Worm (Caenorhabditis elegans) whole organism, L1 larva: Measurements from ENCODE around the gene srlf-33.

Experiments used
- blmp-1 ChIP-seq: fragments of 150-350 bp; optimal IDR thresholded peaks from 2 replicates; lab custom pipeline; 2014; ENCODE audit warnings: missing biosample characterization, missing genetic modification characterization
- ceh-82 ChIP-seq, 3 experiments: fragments of 150-350 bp in 1 of 3; sonication (generic microtip) in 2 of 3; optimal IDR thresholded peaks; 2 replicates each; lab custom pipeline; 2014 to 2017; ENCODE audit warnings: missing biosample characterization in 3 of 3, missing genetic modification characterization in 3 of 3
- ces-1 ChIP-seq: fragments of 150-350 bp; optimal IDR thresholded peaks from 2 replicates; lab custom pipeline; 2014; ENCODE audit warnings: missing biosample characterization, missing genetic modification reagents, missing genetic modification characterization
- dpl-1 ChIP-seq, 3 experiments: fragments of 150-350 bp in 2 of 3; sonication (generic microtip) in 1 of 3; optimal IDR thresholded peaks; 2 replicates each; lab custom pipeline; 2014 to 2017; ENCODE audit warnings: missing biosample characterization in 3 of 3, missing genetic modification characterization in 3 of 3, missing genetic modification reagents in 3 of 3
- efl-1 ChIP-seq, 4 experiments: fragments of 150-350 bp; optimal IDR thresholded peaks in 3 of 4; peaks in 1 of 4; 1 replicate in 1 of 4; 2 replicates in 3 of 4; lab custom pipeline; 2014; ENCODE audit warnings: missing biosample characterization in 2 of 4, missing genetic modification characterization in 2 of 4, missing genetic modification reagents in 2 of 4
- elt-2 ChIP-seq: sonication (generic microtip); optimal IDR thresholded peaks from 2 replicates; lab custom pipeline; 2016; ENCODE audit warnings: missing genetic modification characterization, mild to moderate bottlenecking, inconsistent platforms, missing compliant biosample characterization, missing genetic modification reagents
- elt-3 ChIP-seq, 6 experiments: fragments of 150-350 bp in 1 of 6; sonication (generic microtip); optimal IDR thresholded peaks; 2 replicates each; lab custom pipeline; 2017 to 2018; ENCODE audit warnings: missing biosample characterization in 6 of 6, missing genetic modification characterization in 6 of 6, inconsistent platforms in 1 of 6
- fkh-8 ChIP-seq: sonication (generic microtip); optimal IDR thresholded peaks from 2 replicates; lab custom pipeline; 2016; ENCODE audit warnings: mild to moderate bottlenecking, missing genetic modification characterization, missing compliant biosample characterization
- fos-1 ChIP-seq: fragments of 150-350 bp; optimal IDR thresholded peaks from 2 replicates; lab custom pipeline; 2014; ENCODE audit warnings: missing biosample characterization, missing genetic modification characterization
- hlh-17 ChIP-seq: fragments of 200-800 bp; sonication (Bioruptor generic); optimal IDR thresholded peaks from 2 replicates; lab custom pipeline; 2018; ENCODE audit warnings: missing genetic modification characterization, mild to moderate bottlenecking, missing compliant biosample characterization, moderate library complexity, borderline replicate concordance
- jun-1 ChIP-seq: fragments of 150-350 bp; optimal IDR thresholded peaks from 2 replicates; lab custom pipeline; 2014; ENCODE audit warnings: missing biosample characterization, missing genetic modification reagents, missing genetic modification characterization
- lin-35 ChIP-seq, 2 experiments: fragments of 150-350 bp; optimal IDR thresholded peaks; 2 replicates each; lab custom pipeline; 2014; ENCODE audit warnings: missing biosample characterization in 2 of 2, missing genetic modification characterization in 2 of 2, missing genetic modification reagents in 2 of 2
- lin-39 ChIP-seq: fragments of 150-350 bp; optimal IDR thresholded peaks from 2 replicates; lab custom pipeline; 2014; ENCODE audit warnings: missing biosample characterization, missing genetic modification reagents, missing genetic modification characterization
- lsy-2 ChIP-seq, 2 experiments: fragments of 150-350 bp; optimal IDR thresholded peaks; 2 replicates each; lab custom pipeline; 2014; ENCODE audit warnings: missing biosample characterization in 2 of 2, missing genetic modification characterization in 2 of 2
- mdl-1 ChIP-seq, 2 experiments: fragments of 150-350 bp; optimal IDR thresholded peaks; 2 replicates each; lab custom pipeline; 2014 to 2017; ENCODE audit warnings: missing biosample characterization in 2 of 2, missing genetic modification characterization in 2 of 2, inconsistent platforms in 1 of 2
- mep-1 ChIP-seq: fragments of 150-350 bp; optimal IDR thresholded peaks from 2 replicates; lab custom pipeline; 2014; ENCODE audit warnings: missing biosample characterization, missing genetic modification characterization
- nhr-12 ChIP-seq: sonication (generic microtip); optimal IDR thresholded peaks from 2 replicates; lab custom pipeline; 2017; ENCODE audit warnings: missing biosample characterization, missing genetic modification characterization
- nhr-19 ChIP-seq: fragments of 200-800 bp; sonication (Bioruptor generic); conservative IDR thresholded peaks from 2 replicates; pipeline ENCODE4 v1.3.6; 2022; ENCODE audit warnings: missing genetic modification characterization, missing compliant biosample characterization
- nhr-20 ChIP-seq: sonication (generic microtip); optimal IDR thresholded peaks from 2 replicates; lab custom pipeline; 2016; ENCODE audit warnings: mild to moderate bottlenecking, missing genetic modification characterization, missing compliant biosample characterization
- nhr-237 ChIP-seq: fragments of 150-350 bp; optimal IDR thresholded peaks from 2 replicates; lab custom pipeline; 2014; ENCODE audit warnings: missing biosample characterization, missing genetic modification characterization
- nhr-71 ChIP-seq: sonication (generic microtip); optimal IDR thresholded peaks from 2 replicates; lab custom pipeline; 2016; ENCODE audit warnings: mild to moderate bottlenecking, missing genetic modification characterization, moderate library complexity, missing compliant biosample characterization
- nhr-77 ChIP-seq: fragments of 150-350 bp; optimal IDR thresholded peaks from 2 replicates; lab custom pipeline; 2014; ENCODE audit warnings: missing biosample characterization, missing genetic modification characterization
- nhr-85 ChIP-seq: sonication (generic microtip); peaks from one replicate; lab custom pipeline; 2016; ENCODE audit warnings: missing genetic modification characterization, inconsistent platforms, missing compliant biosample characterization
- rnt-1 ChIP-seq: sonication (generic microtip); optimal IDR thresholded peaks from 2 replicates; lab custom pipeline; 2016; ENCODE audit warnings: mild to moderate bottlenecking, missing genetic modification characterization, moderate library complexity, missing compliant biosample characterization
- skn-1 ChIP-seq: fragments of 150-350 bp; optimal IDR thresholded peaks from 2 replicates; lab custom pipeline; 2014; ENCODE audit warnings: missing biosample characterization, missing genetic modification characterization
- snu-23 ChIP-seq: sonication (generic microtip); optimal IDR thresholded peaks from 2 replicates; lab custom pipeline; 2016; ENCODE audit warnings: missing genetic modification characterization, missing compliant biosample characterization
- sup-37 ChIP-seq: fragments of 200-800 bp; sonication (Bioruptor generic); optimal IDR thresholded peaks from 2 replicates; lab custom pipeline; 2018; ENCODE audit warnings: mild to moderate bottlenecking, missing genetic modification characterization, missing compliant biosample characterization
- swsn-7 ChIP-seq: sonication (generic microtip); optimal IDR thresholded peaks from 2 replicates; lab custom pipeline; 2016; ENCODE audit warnings: missing genetic modification characterization, missing compliant biosample characterization
- tbx-2 ChIP-seq: sonication (generic microtip); optimal IDR thresholded peaks from 2 replicates; lab custom pipeline; 2016; ENCODE audit warnings: missing genetic modification characterization, missing compliant biosample characterization
- tlp-1 ChIP-seq: fragments of 150-350 bp; optimal IDR thresholded peaks from 2 replicates; lab custom pipeline; 2014; ENCODE audit warnings: missing biosample characterization, missing genetic modification characterization
- unc-130 ChIP-seq: fragments of 150-350 bp; optimal IDR thresholded peaks from 2 replicates; lab custom pipeline; 2017; ENCODE audit warnings: missing biosample characterization, missing genetic modification characterization, inconsistent platforms
- xbp-1 ChIP-seq: sonication (generic microtip); optimal IDR thresholded peaks from 2 replicates; lab custom pipeline; 2016; ENCODE audit warnings: missing genetic modification characterization, missing compliant biosample characterization
- zag-1 ChIP-seq: fragments of 150-350 bp; optimal IDR thresholded peaks from 2 replicates; lab custom pipeline; 2014; ENCODE audit warnings: missing biosample characterization, missing genetic modification characterization

The srlf-33 gene

ce11 chrIV:11955592-11955991 is 30.3 kb upstream of the srlf-33 start (continued):
- no peak for TF ChIP-seq ces-1
- TF ChIP-seq, all 84 proteins: peak for 24

DNA sequence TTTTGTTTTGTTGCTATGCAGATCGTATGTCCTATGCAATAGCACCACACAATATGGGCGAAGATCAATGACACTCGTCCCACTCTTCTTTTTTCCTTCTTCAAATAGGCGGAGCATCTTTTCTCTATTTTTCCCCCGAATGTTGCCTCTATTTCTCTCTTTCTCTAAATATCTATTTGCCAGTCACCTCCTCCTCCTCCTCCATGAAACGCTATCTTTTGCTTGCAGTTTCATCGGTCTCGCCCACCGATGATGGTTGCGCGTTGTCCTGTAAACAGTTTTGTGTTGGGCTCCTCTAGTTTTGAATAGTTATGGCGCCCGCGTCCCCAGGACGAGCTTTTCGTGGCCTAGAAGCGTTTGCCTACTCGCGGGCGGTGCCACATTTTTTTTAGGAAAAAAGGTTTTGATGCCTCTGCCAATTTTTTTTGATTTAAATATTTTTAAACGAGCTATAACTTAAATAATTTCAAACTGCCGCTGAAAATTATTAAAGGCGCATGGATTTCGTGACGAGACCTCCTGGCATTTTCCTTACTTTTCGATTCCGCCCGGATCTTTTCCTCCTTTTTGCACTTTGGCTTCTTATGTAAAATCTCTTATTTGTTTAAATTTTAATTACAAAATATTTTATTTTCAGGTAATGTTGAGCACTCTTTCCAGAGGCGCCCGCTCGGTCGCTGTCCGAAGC is 27.5 kb upstream of the srlf-33 start, which contains the start of gene gdh-1:
Gene gdh-1, plus strand, starts transcription at position 638 of the 688 bp plus-strand sequence.
- peak; percentile 62 for TF ChIP-seq mep-1 (tag; lab: Kevin White, UChicago)
- peak; percentile 9 to 33 for TF ChIP-seq lin-35 (GFP tag; optimal IDR thresholded peaks at IDR 0.05; lab: Kevin White, UChicago)
- TF ChIP-seq mdl-1 (tag; optimal IDR thresholded peaks at IDR 0.05; lab: Kevin White, UChicago) = peak in 1 of 2 experiments; percentile 56
- peak; percentile 7 for TF ChIP-seq elt-2 (tag; lab: Kevin White, UChicago)
- TF ChIP-seq tbx-2 = peak; percentile 56
- TF ChIP-seq lsy-2 (tag; optimal IDR thresholded peaks at IDR 0.05; lab: Kevin White, UChicago) = peak in 1 of 2 experiments; percentile 28
- peak; percentile 81 for TF ChIP-seq nhr-85 (tag; lab: Kevin White, UChicago)
- TF ChIP-seq lin-39 (tag; lab: Kevin White, UChicago) = no peak
- TF ChIP-seq elt-3 (tag; optimal IDR thresholded peaks at IDR 0.05; lab: Kevin White, UChicago) = no peak
- no peak for TF ChIP-seq unc-130 (tag; lab: Kevin White, UChicago)
- TF ChIP-seq nhr-77 (tag; lab: Kevin White, UChicago) = peak; percentile 62
- TF ChIP-seq nhr-12 = no peak
- TF ChIP-seq nhr-71 (tag; lab: Kevin White, UChicago) = peak; percentile 74
- TF ChIP-seq blmp-1 = peak; percentile 40
- TF ChIP-seq snu-23 (GFP tag; lab: Kevin White, UChicago) = peak; percentile 60
- peak; percentile 41 for TF ChIP-seq nhr-19 (GFP tag; lab: Robert Waterston, UW)
- peak; percentile 39 for TF ChIP-seq fos-1 (tag; lab: Kevin White, UChicago)
- TF ChIP-seq skn-1 (tag; lab: Kevin White, UChicago) = peak; percentile 60
- peak in 1 of 3 experiments; percentile 37 for TF ChIP-seq ceh-82 (tag; optimal IDR thresholded peaks at IDR 0.05; lab: Kevin White, UChicago)
- TF ChIP-seq sup-37 (GFP tag; lab: Kevin White, UChicago) = no peak
- peak; percentile 3 for TF ChIP-seq jun-1 (tag; lab: Kevin White, UChicago)
- peak; percentile 71 for TF ChIP-seq rnt-1 (tag; lab: Kevin White, UChicago)
- TF ChIP-seq swsn-7 = no peak
- TF ChIP-seq nhr-237 (tag; lab: Kevin White, UChicago) = no peak
- TF ChIP-seq nhr-20 = peak; percentile 73
- peak; percentile 21 for TF ChIP-seq xbp-1
- peak in 2 of 3 experiments; percentile 21 to 44 for TF ChIP-seq dpl-1 (GFP tag; optimal IDR thresholded peaks at IDR 0.05; lab: Kevin White, UChicago)
- peak; percentile 21 to 46 for TF ChIP-seq efl-1 (optimal IDR thresholded peaks at IDR 0.05; lab: Kevin White, UChicago)
- TF ChIP-seq efl-1 (GFP tag; optimal IDR thresholded peaks at IDR 0.05 in 1 of 2; lab: Kevin White, UChicago) = peak in 1 of 2 experiments; percentile 86
- TF ChIP-seq hlh-17 (GFP tag; lab: Kevin White, UChicago) = no peak
- TF ChIP-seq, all 84 proteins: peak for 21

- no peak for TF ChIP-seq tlp-1
- no peak for TF ChIP-seq efl-1 (optimal IDR thresholded peaks at IDR 0.05; lab: Kevin White, UChicago)
- peak in 1 of 2 experiments; percentile 24 for TF ChIP-seq efl-1 (GFP tag; optimal IDR thresholded peaks at IDR 0.05 in 1 of 2; lab: Kevin White, UChicago)
- TF ChIP-seq, all 84 proteins: peak for 1
These were observed 25.0 kb upstream of the srlf-33 start, which contains the start of gene tbx-36 for ce11 chrIV:11950270-11950669. Gene tbx-36 (plus strand): TSS chrIV:11950570.

DNA sequence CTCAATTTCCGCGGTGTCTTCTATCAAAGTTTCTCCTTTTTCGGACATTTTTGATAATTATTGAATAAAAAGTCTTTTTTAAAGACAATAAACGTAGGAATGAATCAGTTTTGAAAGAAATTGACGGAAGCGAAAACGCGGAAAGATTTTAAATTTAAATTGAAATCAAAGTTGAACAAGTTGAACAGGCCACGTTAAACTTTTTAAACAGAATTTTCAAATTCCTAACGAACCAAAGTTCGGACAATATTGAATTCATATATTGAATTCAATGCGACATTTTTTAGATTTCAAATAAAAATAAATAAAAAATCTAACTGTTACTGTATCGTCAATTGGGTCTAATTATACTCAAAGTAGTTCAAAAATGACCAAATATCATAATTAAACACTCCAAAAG is 24.5 kb upstream of the srlf-33 start, which contains the start of gene hdl-1:
Gene hdl-1, minus strand, starts transcription at position 101 of the 400 bp plus-strand sequence.
- TF ChIP-seq lsy-2 (tag; optimal IDR thresholded peaks at IDR 0.05; lab: Kevin White, UChicago) (no peak), zag-1 (no peak), fkh-8 (tag; lab: Kevin White, UChicago) (no peak)
